Worm (Caenorhabditis elegans) whole organism, late embryonic: ENCODE results near the gene ttm-1.

Source experiments
- ama-1 ChIP-seq: fragments of 150-350 bp; optimal IDR thresholded peaks from 2 replicates; lab custom pipeline; 2014
- ceh-30 ChIP-seq: fragments of 150-350 bp; optimal IDR thresholded peaks from 2 replicates; lab custom pipeline; 2014; ENCODE audit warnings: missing biosample characterization, missing genetic modification characterization
- ceh-6 ChIP-seq: fragments of 200-800 bp; sonication (Bioruptor generic); optimal IDR thresholded peaks from 2 replicates; lab custom pipeline; 2018; ENCODE audit warnings: mild to moderate bottlenecking, missing genetic modification characterization, missing compliant biosample characterization
- hlh-30 ChIP-seq: sonication (generic microtip); optimal IDR thresholded peaks from 2 replicates; lab custom pipeline; 2017; ENCODE audit warnings: antibody characterized with exemption, missing genetic modification characterization, missing compliant biosample characterization; ENCODE audit not compliant: insufficient read depth
- mec-3 ChIP-seq: sonication (generic microtip); optimal IDR thresholded peaks from 2 replicates; lab custom pipeline; 2016; ENCODE audit warnings: borderline replicate concordance, missing genetic modification characterization, missing compliant biosample characterization
- pqm-1 ChIP-seq: sonication (generic microtip); optimal IDR thresholded peaks from 2 replicates; lab custom pipeline; 2016; ENCODE audit warnings: missing genetic modification characterization, missing compliant biosample characterization
- sox-2 ChIP-seq: fragments of 200-800 bp; sonication (Bioruptor generic); IDR thresholded peaks from 2 replicates; pipeline ENCODE4 v1.3.6; 2022; ENCODE audit warnings: missing genetic modification reagents, missing genetic modification characterization, missing compliant biosample characterization
- unc-55 ChIP-seq: sonication (generic microtip); optimal IDR thresholded peaks from 2 replicates; lab custom pipeline; 2017; ENCODE audit warnings: missing biosample characterization, missing genetic modification reagents, missing genetic modification characterization

- TF ChIP-seq ceh-6 (GFP tag; lab: Kevin White, UChicago): no peak
- TF ChIP-seq hlh-30: no peak
- TF ChIP-seq mec-3: no peak
- TF ChIP-seq pqm-1 (tag; lab: Kevin White, UChicago): no peak
- no peak for TF ChIP-seq ceh-30 (tag; lab: Kevin White, UChicago)
- no peak for TF ChIP-seq unc-55
- no peak for TF ChIP-seq sox-2 (GFP tag; lab: Robert Waterston, UW)
- TF ChIP-seq ama-1: no peak
These were observed 20.6 kb upstream of the ttm-1 start, which contains the start of gene ZK1010.5 for ce11 chrIII:12987418-12987817.
